Fruit fly (Drosophila melanogaster) whole organism, embryonic: Measurements from ENCODE around the gene Pino.

Experiments
- Abd-B ChIP-seq: fragments of 200-800 bp; sonication (Bioruptor generic); optimal IDR thresholded peaks from 2 replicates; lab custom pipeline; 2018; ENCODE audit warnings: missing biosample characterization, mild to moderate bottlenecking, missing genetic modification characterization, moderate library complexity
- Bgb ChIP-seq: fragments of 200-800 bp; sonication (Bioruptor generic); IDR thresholded peaks from 2 replicates; pipeline ENCODE4 v1.3.6; 2022; ENCODE audit warnings: missing biosample characterization, missing genetic modification characterization; ENCODE audit not compliant: partially characterized antibody
- CG10267 ChIP-seq: fragments of 200-800 bp; sonication (Bioruptor generic); optimal IDR thresholded peaks from 2 replicates; lab custom pipeline; 2018; ENCODE audit warnings: missing biosample characterization, mild to moderate bottlenecking, missing genetic modification characterization, moderate library complexity
- CG10959 ChIP-seq: fragments of 200-800 bp; sonication (Bioruptor generic); IDR thresholded peaks from 2 replicates; pipeline ENCODE4 v1.3.6; 2022; ENCODE audit warnings: missing biosample characterization, missing genetic modification characterization
- CG11247 ChIP-seq: fragments of 200-800 bp; sonication (Bioruptor generic); IDR thresholded peaks from 2 replicates; pipeline ENCODE4 v1.3.6; 2022; ENCODE audit warnings: missing biosample characterization, missing genetic modification characterization
- CG12659 ChIP-seq: fragments of 200-800 bp; sonication (Bioruptor generic); optimal IDR thresholded peaks from 3 replicates; lab custom pipeline; 2017; ENCODE audit warnings: mild to moderate bottlenecking, missing biosample characterization, missing genetic modification reagents, missing genetic modification characterization
- CG13287 ChIP-seq: fragments of 200-800 bp; sonication (Bioruptor generic); IDR thresholded peaks from 2 replicates; pipeline ENCODE4 v1.3.6; 2022; ENCODE audit warnings: missing biosample characterization, missing genetic modification characterization; ENCODE audit not compliant: partially characterized antibody
- CG16863 ChIP-seq: fragments of 200-800 bp; sonication (Bioruptor generic); optimal IDR thresholded peaks from 3 replicates; lab custom pipeline; 2016; ENCODE audit warnings: missing biosample characterization, missing genetic modification characterization
- CG18011 ChIP-seq: fragments of 200-800 bp; sonication (Bioruptor generic); optimal IDR thresholded peaks from 2 replicates; lab custom pipeline; 2017; ENCODE audit warnings: missing biosample characterization, missing genetic modification characterization, mild to moderate bottlenecking, moderate library complexity, missing genotype
- CG2116 ChIP-seq: fragments of 200-800 bp; sonication (Bioruptor generic); optimal IDR thresholded peaks from 3 replicates; lab custom pipeline; 2018; ENCODE audit warnings: missing biosample characterization, mild to moderate bottlenecking, missing genetic modification characterization
- CG30020 ChIP-seq: fragments of 200-800 bp; optimal IDR thresholded peaks from 2 replicates; lab custom pipeline; 2019; ENCODE audit warnings: missing biosample characterization, mild to moderate bottlenecking, missing genetic modification characterization, moderate library complexity
- CG3163 ChIP-seq: fragments of 200-800 bp; sonication (Bioruptor generic); optimal IDR thresholded peaks from 3 replicates; lab custom pipeline; 2016; ENCODE audit warnings: missing biosample characterization, missing genetic modification characterization
- CG32532 ChIP-seq: fragments of 200-800 bp; sonication (Bioruptor generic); IDR thresholded peaks from 2 replicates; pipeline ENCODE4 v1.3.6; 2022; ENCODE audit warnings: missing biosample characterization, missing genetic modification characterization
- CG34224 ChIP-seq: fragments of 200-800 bp; sonication (Bioruptor generic); IDR thresholded peaks from 3 replicates; pipeline ENCODE4 v1.3.6; 2022; ENCODE audit warnings: missing biosample characterization, missing genetic modification characterization; ENCODE audit not compliant: partially characterized antibody
- CG4360 ChIP-seq: fragments of 200-800 bp; sonication (Bioruptor generic); IDR thresholded peaks from 2 replicates; pipeline ENCODE4 v1.3.6; 2022; ENCODE audit warnings: missing biosample characterization, missing genetic modification characterization
- CG5245 ChIP-seq: fragments of 200-800 bp; sonication (Bioruptor generic); optimal IDR thresholded peaks from 3 replicates; lab custom pipeline; 2016; ENCODE audit warnings: missing biosample characterization, missing genetic modification characterization
- CG6689 ChIP-seq: fragments of 200-800 bp; sonication (Bioruptor generic); IDR thresholded peaks from 2 replicates; pipeline ENCODE4 v1.3.6; 2022; ENCODE audit warnings: missing biosample characterization, missing genetic modification characterization
- CG9437 ChIP-seq: fragments of 200-800 bp; sonication (Bioruptor generic); optimal IDR thresholded peaks from 2 replicates; lab custom pipeline; 2018; ENCODE audit warnings: missing biosample characterization, mild to moderate bottlenecking, missing genetic modification characterization
- Dll ChIP-seq: fragments of 200-800 bp; sonication (Bioruptor generic); IDR thresholded peaks from 4 replicates; pipeline ENCODE4 v1.3.6; 2022; ENCODE audit warnings: missing biosample characterization, missing genetic modification characterization; ENCODE audit not compliant: partially characterized antibody
- Doc2 ChIP-seq: fragments of 200-800 bp; sonication (Bioruptor generic); IDR thresholded peaks from 2 replicates; pipeline ENCODE4 v1.3.6; 2022; ENCODE audit warnings: missing biosample characterization, missing genetic modification characterization
- Doc3 ChIP-seq: fragments of 200-800 bp; sonication (Bioruptor generic); IDR thresholded peaks from 3 replicates; pipeline ENCODE4 v1.3.6; 2022; ENCODE audit warnings: missing biosample characterization, missing genetic modification characterization; ENCODE audit not compliant: partially characterized antibody
- Dref ChIP-seq: fragments of 200-800 bp; sonication (Bioruptor generic); IDR thresholded peaks from 2 replicates; pipeline ENCODE4 v1.3.6; 2022; ENCODE audit warnings: missing biosample characterization, missing genetic modification characterization
- E2f2 ChIP-seq: fragments of 200-800 bp; sonication (Bioruptor generic); IDR thresholded peaks from 2 replicates; pipeline ENCODE4 v1.3.6; 2022; ENCODE audit warnings: missing biosample characterization, missing genetic modification characterization
- Elba2 ChIP-seq: fragments of 200-800 bp; sonication (Bioruptor generic); optimal IDR thresholded peaks from 3 replicates; lab custom pipeline; 2016; ENCODE audit warnings: missing biosample characterization, missing genetic modification characterization
- Ets97D ChIP-seq: fragments of 200-800 bp; sonication (Bioruptor generic); optimal IDR thresholded peaks from 3 replicates; lab custom pipeline; 2016; ENCODE audit warnings: missing biosample characterization, missing genetic modification characterization
- Fer1 ChIP-seq: fragments of 200-800 bp; sonication (Bioruptor generic); optimal IDR thresholded peaks from 2 replicates; lab custom pipeline; 2017; ENCODE audit warnings: missing biosample characterization, mild to moderate bottlenecking, missing genetic modification characterization
- HLH4C ChIP-seq: fragments of 200-800 bp; sonication (Bioruptor generic); IDR thresholded peaks from 3 replicates; pipeline ENCODE4 v1.3.6; 2022; ENCODE audit warnings: missing biosample characterization, missing genetic modification characterization; ENCODE audit not compliant: partially characterized antibody
- Med ChIP-seq: fragments of 200-800 bp; sonication (Bioruptor generic); peaks from one replicate; lab custom pipeline; 2016; ENCODE audit warnings: missing biosample characterization, missing genetic modification characterization, mild to moderate bottlenecking, inconsistent platforms, moderate library complexity
- Meics ChIP-seq: fragments of 200-800 bp; sonication (Bioruptor generic); optimal IDR thresholded peaks from 2 replicates; lab custom pipeline; 2017; ENCODE audit warnings: missing biosample characterization, mild to moderate bottlenecking, missing genetic modification characterization
- Myb ChIP-seq: fragments of 200-800 bp; sonication (Bioruptor generic); optimal IDR thresholded peaks from 2 replicates; lab custom pipeline; 2016; ENCODE audit warnings: missing biosample characterization, missing genetic modification characterization
- NFAT ChIP-seq: fragments of 200-800 bp; sonication (Bioruptor generic); IDR thresholded peaks from 2 replicates; pipeline ENCODE4 v1.3.6; 2022; ENCODE audit warnings: missing biosample characterization, missing genetic modification characterization
- Pdp1 ChIP-seq, 2 experiments: fragments of 200-800 bp; sonication (Bioruptor generic); optimal IDR thresholded peaks; 3 replicates each; lab custom pipeline; 2016; ENCODE audit warnings: missing biosample characterization in 2 of 2, missing genetic modification characterization in 2 of 2, mild to moderate bottlenecking in 1 of 2, moderate library complexity in 1 of 2
- Sry-δ ChIP-seq: fragments of 200-800 bp; sonication (Bioruptor generic); optimal IDR thresholded peaks from 2 replicates; lab custom pipeline; 2016; ENCODE audit warnings: missing biosample characterization, missing genetic modification characterization
- YL-1 ChIP-seq: fragments of 200-800 bp; sonication (Bioruptor generic); optimal IDR thresholded peaks from 3 replicates; lab custom pipeline; 2017; ENCODE audit warnings: missing biosample characterization, mild to moderate bottlenecking, missing genetic modification characterization
- amos ChIP-seq: fragments of 200-800 bp; sonication (Bioruptor generic); IDR thresholded peaks from 2 replicates; pipeline ENCODE4 v1.3.6; 2022; ENCODE audit warnings: missing biosample characterization, missing genetic modification characterization; ENCODE audit not compliant: partially characterized antibody
- ato ChIP-seq: fragments of 200-800 bp; sonication (Bioruptor generic); IDR thresholded peaks from 2 replicates; pipeline ENCODE4 v1.3.6; 2022; ENCODE audit warnings: missing biosample characterization, missing genetic modification characterization; ENCODE audit not compliant: partially characterized antibody
- bab2 ChIP-seq: fragments of 200-800 bp; sonication (Bioruptor generic); optimal IDR thresholded peaks from 2 replicates; lab custom pipeline; 2016; ENCODE audit warnings: missing biosample characterization, missing genetic modification characterization
- dan ChIP-seq: fragments of 200-800 bp; sonication (Bioruptor generic); IDR thresholded peaks from 2 replicates; pipeline ENCODE4 v1.3.6; 2022; ENCODE audit warnings: missing biosample characterization, missing genetic modification characterization
- gfzf ChIP-seq: fragments of 200-800 bp; sonication (Bioruptor generic); optimal IDR thresholded peaks from 2 replicates; lab custom pipeline; 2016; ENCODE audit warnings: missing biosample characterization, mild to moderate bottlenecking, missing genetic modification characterization, moderate library complexity
- gro ChIP-seq: fragments of 200-800 bp; sonication (Bioruptor generic); optimal IDR thresholded peaks from 2 replicates; lab custom pipeline; 2016; ENCODE audit warnings: missing biosample characterization, missing genetic modification characterization
- insv ChIP-seq, 2 experiments: fragments of 200-800 bp; sonication (Bioruptor generic); optimal IDR thresholded peaks; 3 replicates each; lab custom pipeline; 2016 to 2018; ENCODE audit warnings: missing biosample characterization in 2 of 2, missing genetic modification characterization in 2 of 2
- mam ChIP-seq: fragments of 200-800 bp; sonication (Bioruptor generic); optimal IDR thresholded peaks from 3 replicates; lab custom pipeline; 2016; ENCODE audit warnings: missing biosample characterization, missing genetic modification characterization
- pum ChIP-seq: fragments of 200-800 bp; sonication (Bioruptor generic); optimal IDR thresholded peaks from 2 replicates; lab custom pipeline; 2016; ENCODE audit warnings: missing biosample characterization, missing genetic modification characterization
- pzg ChIP-seq: fragments of 200-800 bp; sonication (Bioruptor generic); optimal IDR thresholded peaks from 3 replicates; lab custom pipeline; 2018; ENCODE audit warnings: missing biosample characterization, mild to moderate bottlenecking, missing genetic modification characterization, moderate library complexity
- rib ChIP-seq: fragments of 200-800 bp; sonication (Bioruptor generic); IDR thresholded peaks from 2 replicates; pipeline ENCODE4 v1.3.6; 2022; ENCODE audit warnings: missing biosample characterization, missing genetic modification characterization
- sens ChIP-seq: fragments of 200-800 bp; sonication (Bioruptor generic); peaks from one replicate; lab custom pipeline; 2016; ENCODE audit warnings: missing biosample characterization, missing genetic modification characterization
- slp2 ChIP-seq: fragments of 200-800 bp; sonication (Bioruptor generic); optimal IDR thresholded peaks from 2 replicates; lab custom pipeline; 2016; ENCODE audit warnings: missing biosample characterization, missing genetic modification characterization
- stwl ChIP-seq: fragments of 200-800 bp; sonication (Bioruptor generic); optimal IDR thresholded peaks from 3 replicates; lab custom pipeline; 2018; ENCODE audit warnings: missing biosample characterization, mild to moderate bottlenecking, missing genetic modification characterization, moderate library complexity
- trh ChIP-seq: fragments of 200-800 bp; sonication (Bioruptor generic); optimal IDR thresholded peaks from 2 replicates; lab custom pipeline; 2016; ENCODE audit warnings: missing biosample characterization, missing genetic modification characterization
- unc-4 ChIP-seq: fragments of 200-800 bp; sonication (Bioruptor generic); IDR thresholded peaks from 2 replicates; pipeline ENCODE4 v1.3.6; 2022; ENCODE audit warnings: missing biosample characterization, missing genetic modification characterization; ENCODE audit not compliant: partially characterized antibody

The Pino gene

dm6 chr2L:1166326-1166725 is 37.6 kb upstream of the Pino start, which contains the start of gene CG14341:
CG14341 (plus strand) TSS chr2L:1166506.
- TF ChIP-seq CG30020 (tag; lab: Kevin White, UChicago), result no peak
- peak; percentile 16; the same call in 1 of the 3 replicates for TF ChIP-seq Doc3 (GFP tag; lab: Robert Waterston, UW)
- no peak for TF ChIP-seq CG6689 (GFP tag; lab: Robert Waterston, UW)
- no peak for TF ChIP-seq bab2 (GFP tag; lab: Kevin White, UChicago)
- TF ChIP-seq CG12659 (GFP tag; lab: Kevin White, UChicago), result peak; percentile 2
- TF ChIP-seq slp2 (GFP tag; lab: Kevin White, UChicago), result no peak
- TF ChIP-seq rib, result no peak
- TF ChIP-seq Dll, result peak; percentile 53; the same call in 2 of the 4 replicates
- TF ChIP-seq NFAT (GFP tag; lab: Robert Waterston, UW), result no peak
- TF ChIP-seq pum (GFP tag; lab: Kevin White, UChicago), result no peak
- TF ChIP-seq Elba2 (GFP tag; lab: Kevin White, UChicago), result no peak
- no peak for TF ChIP-seq CG3163 (GFP tag; lab: Kevin White, UChicago)
- TF ChIP-seq Fer1 (GFP tag; lab: Kevin White, UChicago), result no peak
- TF ChIP-seq CG10267 (tag; lab: Kevin White, UChicago), result peak; percentile 76
- no peak for TF ChIP-seq Doc2 (GFP tag; lab: Robert Waterston, UW)
- no peak for TF ChIP-seq CG16863
- peak; percentile 91 for TF ChIP-seq Myb (GFP tag; lab: Kevin White, UChicago)
- no peak for TF ChIP-seq CG5245
- TF ChIP-seq amos (GFP tag; lab: Robert Waterston, UW), result no peak
- TF ChIP-seq dan (GFP tag; lab: Robert Waterston, UW), result no peak
- peak; percentile 21 for TF ChIP-seq Med (GFP tag; lab: Kevin White, UChicago)
- peak; percentile 49 for TF ChIP-seq CG9437 (GFP tag; lab: Kevin White, UChicago)
- no peak for TF ChIP-seq CG10959 (GFP tag; lab: Robert Waterston, UW)
- no peak for TF ChIP-seq CG11247 (GFP tag; lab: Robert Waterston, UW)
- TF ChIP-seq pzg (GFP tag; lab: Kevin White, UChicago), result peak; percentile 35
- peak in 1 of 2 experiments; percentile 40 for TF ChIP-seq Pdp1 (GFP tag; optimal IDR thresholded peaks at IDR 0.05; lab: Kevin White, UChicago)
- TF ChIP-seq CG32532 (GFP tag; lab: Robert Waterston, UW), result no peak
- TF ChIP-seq HLH4C (GFP tag; lab: Robert Waterston, UW), result peak; percentile 59; the same call in 2 of the 3 replicates
- peak; percentile 15 for TF ChIP-seq CG2116 (GFP tag; lab: Kevin White, UChicago)
- TF ChIP-seq CG34224 (GFP tag; lab: Robert Waterston, UW), result peak; percentile 33; the same call in 2 of the 3 replicates
- no peak for TF ChIP-seq Meics
- TF ChIP-seq YL-1, result no peak
- TF ChIP-seq stwl, result peak; percentile 53
- TF ChIP-seq Abd-B (GFP tag; lab: Kevin White, UChicago), result peak; percentile 27
- TF ChIP-seq Bgb (GFP tag; lab: Robert Waterston, UW), result peak; percentile 27; the same call in 1 of the 2 replicates
- TF ChIP-seq insv (GFP tag; optimal IDR thresholded peaks at IDR 0.05; lab: Kevin White, UChicago), result no peak
- peak; percentile 59 for TF ChIP-seq CG13287 (GFP tag; lab: Robert Waterston, UW)
- 0 out of 2 replicates have a peak, but pooled peaks have one; percentile 10 for TF ChIP-seq ato (GFP tag; lab: Robert Waterston, UW)
- no peak for TF ChIP-seq CG18011 (GFP tag; lab: Kevin White, UChicago)
- no peak for TF ChIP-seq CG4360
- TF ChIP-seq mam (GFP tag; lab: Kevin White, UChicago), result no peak
- peak; percentile 69 for TF ChIP-seq sens (GFP tag; lab: Kevin White, UChicago)
- peak; percentile 56 for TF ChIP-seq E2f2 (GFP tag; lab: Robert Waterston, UW)
- TF ChIP-seq gfzf (GFP tag; lab: Kevin White, UChicago), result peak; percentile 29
- no peak for TF ChIP-seq trh (GFP tag; lab: Kevin White, UChicago)
- TF ChIP-seq Ets97D (GFP tag; lab: Kevin White, UChicago), result peak; percentile 1
- 0 out of 2 replicates have a peak, but pooled peaks have one; percentile 17 for TF ChIP-seq unc-4 (GFP tag; lab: Robert Waterston, UW)
- no peak for TF ChIP-seq gro (GFP tag; lab: Kevin White, UChicago)
- peak; percentile 34 for TF ChIP-seq Sry-δ
- TF ChIP-seq Dref (GFP tag; lab: Robert Waterston, UW), result peak; percentile 64
